Worm (Caenorhabditis elegans): ENCODE results near the gene C48B4.11.

- TF ChIP-seq him-1 (tag; optimal IDR thresholded peaks at IDR 0.05): no peak
- TF ChIP-seq W03F9.2 (tag; optimal IDR thresholded peaks at IDR 0.05): no peak
These were observed 29.6 kb upstream of the C48B4.11 start, which contains the start of gene rom-2 for ce11 chrIII:9595563-9595962.
